Worm (Caenorhabditis elegans): Measurements from ENCODE around the gene str-113.

DNA sequence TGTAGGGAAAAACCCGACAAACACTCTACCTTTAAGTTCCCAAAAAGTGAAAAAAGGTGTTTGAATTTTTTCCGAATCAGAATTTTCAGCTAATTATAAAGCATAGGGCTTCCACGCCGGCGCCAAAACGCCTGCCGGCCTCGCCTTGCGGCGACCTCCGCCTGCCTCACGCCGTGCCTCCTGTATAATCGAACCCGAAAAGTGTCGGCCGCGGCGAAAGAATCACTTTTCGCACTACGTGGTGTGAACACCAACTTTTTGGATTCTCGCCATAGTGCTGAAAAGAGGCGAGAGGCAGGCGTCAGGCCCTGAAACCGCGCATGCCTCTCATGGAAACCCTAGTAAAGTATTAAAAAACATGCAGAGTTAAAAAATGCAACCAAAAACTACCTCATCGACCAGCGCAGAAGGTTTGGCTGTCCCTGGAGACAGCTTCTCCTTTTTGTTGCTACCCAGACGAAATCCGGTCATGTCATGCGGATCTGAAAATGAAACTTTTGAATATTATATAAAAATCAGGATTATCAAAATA is 48.8 kb upstream of the str-113 start, which contains the start of gene nrsn-1:
- TF ChIP-seq nhr-12 (tag; optimal IDR thresholded peaks at IDR 0.05) (no peak), ztf-11 (tag; optimal IDR thresholded peaks at IDR 0.05) (no peak), lin-13 (GFP tag; optimal IDR thresholded peaks at IDR 0.05) (no peak), ama-1 (optimal IDR thresholded peaks at IDR 0.05) (no peak), snpc-4 (tag; optimal IDR thresholded peaks at IDR 0.05) (no peak), ceh-82 (tag; optimal IDR thresholded peaks at IDR 0.05) (no peak), lsy-2 (tag; optimal IDR thresholded peaks at IDR 0.05) (no peak), R02D3.7 (tag; optimal IDR thresholded peaks at IDR 0.05) (no peak), unc-39 (tag; optimal IDR thresholded peaks at IDR 0.05) (no peak), unc-62 (GFP tag; optimal IDR thresholded peaks at IDR 0.05) (no peak), nhr-77 (tag; optimal IDR thresholded peaks at IDR 0.05) (no peak), mdl-1 (tag; optimal IDR thresholded peaks at IDR 0.05) (no peak)
